Fruit fly (Drosophila melanogaster) whole organism, wandering third instar larva: ENCODE results near the gene CG33722.

Source experiments
- Dfd ChIP-seq: fragments of >200 bp; optimal IDR thresholded peaks from 2 replicates; lab custom pipeline; 2017; ENCODE audit warnings: missing biosample characterization, missing genetic modification characterization
- Hr78 ChIP-seq: fragments of >200 bp; optimal IDR thresholded peaks from 2 replicates; lab custom pipeline; 2017; ENCODE audit warnings: missing biosample characterization, missing genetic modification characterization
- Myc ChIP-seq: fragments of >200 bp; optimal IDR thresholded peaks from 2 replicates; lab custom pipeline; 2017
- br ChIP-seq: fragments of 200-800 bp; sonication (Bioruptor generic); optimal IDR thresholded peaks from 2 replicates; lab custom pipeline; 2016; ENCODE audit warnings: missing biosample characterization, missing genetic modification characterization
- brk ChIP-seq: fragments of 200-800 bp; sonication (Bioruptor generic); optimal IDR thresholded peaks from 2 replicates; lab custom pipeline; 2016; ENCODE audit warnings: missing biosample characterization, mild to moderate bottlenecking, missing genetic modification characterization
- dl ChIP-seq, 2 experiments: fragments of 175-275, 200-275 bp in 1 of 2; fragments of 200-275 bp in 1 of 2; sonication (Bioruptor generic); optimal IDR thresholded peaks; lab custom pipeline; 2018; ENCODE audit warnings: mild to moderate bottlenecking in 2 of 2, missing biosample characterization in 2 of 2, missing genetic modification characterization in 2 of 2, moderate library complexity in 2 of 2; ENCODE audit not compliant: partially characterized antibody in 2 of 2, insufficient read depth in 1 of 2
- dmrt93B ChIP-seq: fragments of 200-800 bp; sonication (Bioruptor generic); optimal IDR thresholded peaks from 2 replicates; lab custom pipeline; 2018; ENCODE audit warnings: missing biosample characterization, mild to moderate bottlenecking, missing genetic modification characterization
- pan ChIP-seq: fragments of >200 bp; optimal IDR thresholded peaks from 2 replicates; lab custom pipeline; 2017
- sage ChIP-seq: fragments of 200-800 bp; sonication (Bioruptor generic); optimal IDR thresholded peaks from 2 replicates; lab custom pipeline; 2016; ENCODE audit warnings: missing biosample characterization, mild to moderate bottlenecking, missing genetic modification characterization

- no peak for TF ChIP-seq Hr78
- TF ChIP-seq dl (GFP tag; optimal IDR thresholded peaks at IDR 0.05; lab: Kevin White, UChicago; ENCODE audit: insufficient read depth in 1 of 2, partially characterized antibody in 2 of 2), result no peak
- TF ChIP-seq pan, result no peak
- TF ChIP-seq brk (GFP tag; lab: Kevin White, UChicago), result no peak
- no peak for TF ChIP-seq br (GFP tag; lab: Kevin White, UChicago)
- TF ChIP-seq Myc (lab: Kevin White, UChicago), result no peak
- TF ChIP-seq Dfd (GFP tag; lab: Kevin White, UChicago), result no peak
- TF ChIP-seq sage (GFP tag; lab: Kevin White, UChicago), result no peak
- TF ChIP-seq dmrt93B (GFP tag; lab: Kevin White, UChicago), result no peak
These were observed 33.8 kb downstream of the CG33722 start, which contains the start of gene ato for dm6 chr3R:8277494-8278293.
